Worm (Caenorhabditis elegans): ENCODE data around the gene F38C2.4.

Gene F38C2.4

ce11 chrIV:16257330-16257729 lies 13.7 kb upstream of the F38C2.4 start, which contains the start of gene hlh-31:
Gene hlh-31, plus strand, starts transcription at chrIV:16257630.
- TF ChIP-seq pes-1 (GFP tag; IDR thresholded peaks at IDR 0.05) (no peak), ama-1 (optimal IDR thresholded peaks at IDR 0.05) (no peak), B0310.2 (tag; optimal IDR thresholded peaks at IDR 0.05) (no peak), tbx-11 (GFP tag; IDR thresholded peaks at IDR 0.05) (no peak), flt-1 (GFP tag; IDR thresholded peaks at IDR 0.05) (no peak), aly-1 (tag; optimal IDR thresholded peaks at IDR 0.05) (no peak), ceh-36 (tag; optimal IDR thresholded peaks at IDR 0.05) (no peak), hmbx-1 (tag; optimal IDR thresholded peaks at IDR 0.05) (no peak), ets-7 (tag; optimal IDR thresholded peaks at IDR 0.05) (no peak), hnd-1 (tag; optimal IDR thresholded peaks at IDR 0.05) (no peak), F13C5.2 (tag; optimal IDR thresholded peaks at IDR 0.05) (no peak), tbx-37 (GFP tag; conservative IDR thresholded peaks at IDR 0.05) (no peak), hmg-4 (GFP tag; optimal IDR thresholded peaks at IDR 0.05) (no peak)

- TF ChIP-seq tbx-37 (GFP tag; conservative IDR thresholded peaks at IDR 0.05) = no peak
- no peak for TF ChIP-seq scrt-1 (GFP tag; IDR thresholded peaks at IDR 0.05)
- no peak for TF ChIP-seq hnd-1 (tag; optimal IDR thresholded peaks at IDR 0.05)
- TF ChIP-seq hmbx-1 (tag; optimal IDR thresholded peaks at IDR 0.05) = no peak
- TF ChIP-seq hmg-4 (GFP tag; optimal IDR thresholded peaks at IDR 0.05) = no peak
- TF ChIP-seq pes-1 (GFP tag; IDR thresholded peaks at IDR 0.05) = no peak
- no peak for TF ChIP-seq ama-1 (optimal IDR thresholded peaks at IDR 0.05)
- no peak for TF ChIP-seq flt-1 (GFP tag; IDR thresholded peaks at IDR 0.05)
- TF ChIP-seq sea-1 (GFP tag; conservative IDR thresholded peaks at IDR 0.05) = no peak
- TF ChIP-seq tra-4 (tag; optimal IDR thresholded peaks at IDR 0.05) = no peak
- no peak for TF ChIP-seq ets-7 (tag; optimal IDR thresholded peaks at IDR 0.05)
- TF ChIP-seq F13C5.2 (tag; optimal IDR thresholded peaks at IDR 0.05) = no peak
- no peak for TF ChIP-seq ceh-36 (tag; optimal IDR thresholded peaks at IDR 0.05)
- no peak for TF ChIP-seq tbx-11 (GFP tag; IDR thresholded peaks at IDR 0.05)
- TF ChIP-seq aly-1 (tag; optimal IDR thresholded peaks at IDR 0.05) = no peak
- no peak for TF ChIP-seq ceh-13 (GFP tag; optimal IDR thresholded peaks at IDR 0.05)
- no peak for TF ChIP-seq B0310.2 (tag; optimal IDR thresholded peaks at IDR 0.05)
Observed at ce11 chrIV:16277291-16277690, 6.2 kb downstream of the F38C2.4 start, which contains the start of gene F38C2.7. Gene F38C2.7, minus strand, starts transcription at chrIV:16277391.

- TF ChIP-seq B0310.2 (tag; optimal IDR thresholded peaks at IDR 0.05) (no peak), hnd-1 (tag; optimal IDR thresholded peaks at IDR 0.05) (no peak), tbx-37 (GFP tag; conservative IDR thresholded peaks at IDR 0.05) (no peak), ets-7 (tag; optimal IDR thresholded peaks at IDR 0.05) (no peak), F13C5.2 (tag; optimal IDR thresholded peaks at IDR 0.05) (no peak), ceh-36 (tag; optimal IDR thresholded peaks at IDR 0.05) (no peak), pes-1 (GFP tag; IDR thresholded peaks at IDR 0.05) (no peak), tra-4 (tag; optimal IDR thresholded peaks at IDR 0.05) (no peak)
Observed at ce11 chrIV:16277902-16278301, 6.8 kb downstream of the F38C2.4 start, which contains the start of gene ccch-2. Gene ccch-2, plus strand, starts transcription at chrIV:16278202.

DNA sequence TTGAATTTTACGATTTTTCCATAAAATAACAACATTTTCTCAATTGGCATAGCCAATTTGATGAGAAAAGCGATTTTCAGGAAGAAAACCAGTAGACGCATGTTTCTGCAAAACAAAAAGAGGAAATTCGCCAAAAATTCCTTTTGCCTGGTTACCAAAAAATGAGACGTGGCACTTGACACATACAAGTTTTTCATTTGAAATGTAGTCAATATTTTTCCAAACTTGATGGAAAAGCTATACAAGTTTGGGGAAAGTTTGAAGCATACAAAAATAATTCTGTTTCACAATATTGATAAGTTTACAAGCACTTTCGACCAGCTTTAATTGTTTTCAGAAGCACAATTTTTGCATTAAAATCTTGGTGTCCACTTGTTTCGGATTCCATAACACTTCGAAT lies 9.6 kb downstream of the F38C2.4 start, which contains the start of gene clec-191:
TSS of gene clec-191 (minus strand) at position 101 of the 400 bp plus-strand sequence.
- TF ChIP-seq hnd-1 (tag; optimal IDR thresholded peaks at IDR 0.05) (no peak), flt-1 (GFP tag; IDR thresholded peaks at IDR 0.05) (no peak), F13C5.2 (tag; optimal IDR thresholded peaks at IDR 0.05) (no peak), tbx-37 (GFP tag; conservative IDR thresholded peaks at IDR 0.05) (no peak), hmbx-1 (tag; optimal IDR thresholded peaks at IDR 0.05) (no peak)

DNA sequence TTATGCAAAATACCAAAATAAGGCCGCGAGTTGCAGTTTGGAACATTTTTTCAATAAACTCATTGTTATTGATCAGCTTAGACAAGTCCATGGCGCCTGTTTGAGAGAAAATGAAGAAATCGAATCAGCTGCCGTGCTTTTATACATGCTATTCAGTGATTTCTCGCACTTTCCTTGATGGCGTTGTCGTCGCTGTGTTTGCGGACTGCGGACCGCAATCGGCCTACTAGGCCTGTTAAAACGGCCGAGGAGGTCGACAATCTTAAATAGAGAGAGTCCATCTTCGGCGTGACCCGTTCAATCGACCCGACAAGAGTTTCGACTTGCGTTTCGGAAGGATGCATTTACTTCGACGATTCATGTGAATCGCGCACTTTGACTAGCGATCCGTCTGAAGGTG lies 19.7 kb downstream of the F38C2.4 start, which contains the start of gene srz-75:
TSS of gene srz-75 (minus strand) at position 101 of the 400 bp plus-strand sequence.
- TF ChIP-seq ets-7 (tag; optimal IDR thresholded peaks at IDR 0.05) (no peak), ama-1 (optimal IDR thresholded peaks at IDR 0.05) (no peak), B0310.2 (tag; optimal IDR thresholded peaks at IDR 0.05) (no peak), scrt-1 (GFP tag; IDR thresholded peaks at IDR 0.05) (no peak), tbx-11 (GFP tag; IDR thresholded peaks at IDR 0.05) (no peak), ceh-36 (tag; optimal IDR thresholded peaks at IDR 0.05) (no peak), F13C5.2 (tag; optimal IDR thresholded peaks at IDR 0.05) (no peak), sea-1 (GFP tag; conservative IDR thresholded peaks at IDR 0.05) (no peak), pes-1 (GFP tag; IDR thresholded peaks at IDR 0.05) (no peak), tra-4 (tag; optimal IDR thresholded peaks at IDR 0.05) (no peak), hmbx-1 (tag; optimal IDR thresholded peaks at IDR 0.05) (no peak), tbx-37 (GFP tag; conservative IDR thresholded peaks at IDR 0.05) (no peak), hnd-1 (tag; optimal IDR thresholded peaks at IDR 0.05) (no peak), aly-1 (tag; optimal IDR thresholded peaks at IDR 0.05) (no peak), flt-1 (GFP tag; IDR thresholded peaks at IDR 0.05) (no peak), ceh-13 (GFP tag; optimal IDR thresholded peaks at IDR 0.05) (no peak), hmg-4 (GFP tag; optimal IDR thresholded peaks at IDR 0.05) (no peak)

DNA sequence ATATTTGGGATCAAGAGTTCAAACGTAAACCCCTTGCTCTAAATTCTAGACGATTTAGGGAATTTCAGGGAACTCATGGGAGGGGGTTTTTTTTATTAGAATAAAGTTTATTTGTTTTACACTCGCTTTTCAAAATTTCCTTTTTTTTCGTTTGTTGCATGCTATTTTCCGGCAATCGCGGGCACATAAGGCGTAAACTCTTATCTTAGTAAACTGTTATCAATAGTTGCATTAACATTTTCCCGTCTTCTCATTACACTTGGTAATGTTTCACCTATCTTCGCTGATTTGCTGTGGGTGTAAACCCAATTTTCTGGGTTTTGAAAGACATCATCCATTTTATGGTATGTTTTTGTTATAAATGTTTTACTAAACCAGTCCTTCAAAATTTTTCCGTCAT lies 22.8 kb downstream of the F38C2.4 start:
- no peak for TF ChIP-seq hmbx-1 (tag; optimal IDR thresholded peaks at IDR 0.05)
- no peak for TF ChIP-seq ama-1 (optimal IDR thresholded peaks at IDR 0.05)
- TF ChIP-seq aly-1 (tag; optimal IDR thresholded peaks at IDR 0.05) = no peak
- TF ChIP-seq flt-1 (GFP tag; IDR thresholded peaks at IDR 0.05) = no peak
- TF ChIP-seq scrt-1 (GFP tag; IDR thresholded peaks at IDR 0.05) = no peak
- TF ChIP-seq ceh-36 (tag; optimal IDR thresholded peaks at IDR 0.05) = no peak
- TF ChIP-seq tra-4 (tag; optimal IDR thresholded peaks at IDR 0.05) = no peak
- no peak for TF ChIP-seq ceh-13 (GFP tag; optimal IDR thresholded peaks at IDR 0.05)
- TF ChIP-seq tbx-11 (GFP tag; IDR thresholded peaks at IDR 0.05) = no peak
- TF ChIP-seq hnd-1 (tag; optimal IDR thresholded peaks at IDR 0.05) = no peak
- no peak for TF ChIP-seq F13C5.2 (tag; optimal IDR thresholded peaks at IDR 0.05)
- no peak for TF ChIP-seq hmg-4 (GFP tag; optimal IDR thresholded peaks at IDR 0.05)
- TF ChIP-seq ets-7 (tag; optimal IDR thresholded peaks at IDR 0.05) = no peak
- TF ChIP-seq sea-1 (GFP tag; conservative IDR thresholded peaks at IDR 0.05) = no peak

- TF ChIP-seq pes-1 (GFP tag; IDR thresholded peaks at IDR 0.05) (no peak), ama-1 (optimal IDR thresholded peaks at IDR 0.05) (no peak), tbx-37 (GFP tag; conservative IDR thresholded peaks at IDR 0.05) (no peak), flt-1 (GFP tag; IDR thresholded peaks at IDR 0.05) (no peak), F13C5.2 (tag; optimal IDR thresholded peaks at IDR 0.05) (no peak), hmg-4 (GFP tag; optimal IDR thresholded peaks at IDR 0.05) (no peak), sea-1 (GFP tag; conservative IDR thresholded peaks at IDR 0.05) (no peak), hnd-1 (tag; optimal IDR thresholded peaks at IDR 0.05) (no peak), tbx-11 (GFP tag; IDR thresholded peaks at IDR 0.05) (no peak), B0310.2 (tag; optimal IDR thresholded peaks at IDR 0.05) (no peak), aly-1 (tag; optimal IDR thresholded peaks at IDR 0.05) (no peak), tra-4 (tag; optimal IDR thresholded peaks at IDR 0.05) (no peak), scrt-1 (GFP tag; IDR thresholded peaks at IDR 0.05) (no peak)
Observed at ce11 chrIV:16298851-16299250, 27.8 kb downstream of the F38C2.4 start, which contains the start of gene srz-72. Gene srz-72, plus strand, starts transcription at chrIV:16299151.
